Worm (Caenorhabditis elegans) whole organism, midembryonic: ENCODE results near the gene mip-1.

ENCODE experiments used
- T22C8.4 ChIP-seq: fragments of 200-800 bp; sonication (Bioruptor generic); IDR thresholded peaks from 2 replicates; pipeline ENCODE4 v1.3.6; 2022; ENCODE audit warnings: missing genetic modification characterization, missing compliant biosample characterization
- cog-1 ChIP-seq: sonication (generic microtip); optimal IDR thresholded peaks from 2 replicates; lab custom pipeline; 2016; ENCODE audit warnings: missing genetic modification characterization, missing compliant biosample characterization
- flt-1 ChIP-seq: fragments of 200-800 bp; sonication (Bioruptor generic); IDR thresholded peaks from 2 replicates; pipeline ENCODE4 v1.3.6; 2022; ENCODE audit warnings: missing genetic modification characterization, missing compliant biosample characterization
- klf-2 ChIP-seq: fragments of 200-800 bp; sonication (Bioruptor generic); conservative IDR thresholded peaks from 2 replicates; pipeline ENCODE4 v1.3.6; 2022; ENCODE audit warnings: missing genetic modification reagents, missing genetic modification characterization, missing compliant biosample characterization
- ref-1 ChIP-seq: fragments of 200-800 bp; sonication (Bioruptor generic); conservative IDR thresholded peaks from 2 replicates; pipeline ENCODE4 v1.3.6; 2022; ENCODE audit warnings: missing genetic modification reagents, missing genetic modification characterization, missing compliant biosample characterization
- tab-1 ChIP-seq: fragments of 200-800 bp; sonication (Bioruptor generic); IDR thresholded peaks from 2 replicates; pipeline ENCODE4 v1.3.6; 2022; ENCODE audit warnings: missing genetic modification characterization, missing compliant biosample characterization
- ztf-29 ChIP-seq: fragments of 200-800 bp; sonication (Bioruptor generic); IDR thresholded peaks from 2 replicates; pipeline ENCODE4 v1.3.6; 2022; ENCODE audit warnings: missing genetic modification reagents, missing genetic modification characterization, missing compliant biosample characterization

ce11 chrIII:4778003-4778402, 14.9 kb upstream of the mip-1 start, which contains the start of gene B0393.7:
- TF ChIP-seq ref-1 (GFP tag; lab: Robert Waterston, UW) (no peak), tab-1 (GFP tag; lab: Robert Waterston, UW) (no peak), T22C8.4 (GFP tag; lab: Robert Waterston, UW) (no peak), klf-2 (GFP tag; lab: Robert Waterston, UW) (no peak), flt-1 (GFP tag; lab: Robert Waterston, UW) (no peak), ztf-29 (GFP tag; lab: Robert Waterston, UW) (no peak), cog-1 (tag; lab: Kevin White, UChicago) (no peak)
